Worm (Caenorhabditis elegans): ENCODE results near the gene lin-8.

- TF ChIP-seq F13H6.1 (tag; optimal IDR thresholded peaks at IDR 0.05) (no peak), ama-1 (optimal IDR thresholded peaks at IDR 0.05) (no peak), nhr-11 (tag; optimal IDR thresholded peaks at IDR 0.05) (no peak), fos-1 (tag; optimal IDR thresholded peaks at IDR 0.05) (no peak), blmp-1 (tag; optimal IDR thresholded peaks at IDR 0.05; ENCODE audit: insufficient read depth) (no peak), dmd-4 (tag; optimal IDR thresholded peaks at IDR 0.05) (no peak), snpc-4 (tag; optimal IDR thresholded peaks at IDR 0.05) (no peak), egl-27 (tag; optimal IDR thresholded peaks at IDR 0.05) (no peak), ztf-11 (tag; optimal IDR thresholded peaks at IDR 0.05) (no peak)
Observed at ce11 chrII:3078496-3078895, 21.9 kb downstream of the lin-8 start, which contains the start of gene copb-1.
